Fruit fly (Drosophila melanogaster) whole organism, embryonic: ENCODE results near the gene lbl.
A peak's percentile ranks its signal among the peaks of the same experiment; 100 is the strongest.

Experiments used
- Ada2b ChIP-seq: fragments of 200-800 bp; sonication (Bioruptor generic); IDR thresholded peaks from 2 replicates; pipeline ENCODE4 v1.3.6; 2022; ENCODE audit warnings: missing biosample characterization, missing genetic modification characterization
- C15 ChIP-seq: fragments of 200-800 bp; sonication (Bioruptor generic); IDR thresholded peaks from 3 replicates; pipeline ENCODE4 v1.3.6; 2022; ENCODE audit warnings: missing biosample characterization, missing genetic modification characterization
- CG11695 ChIP-seq: fragments of 200-800 bp; sonication (Bioruptor generic); IDR thresholded peaks from 3 replicates; pipeline ENCODE4 v1.3.6; 2022; ENCODE audit warnings: missing biosample characterization, missing genetic modification characterization
- CG12155 ChIP-seq: fragments of 200-800 bp; sonication (Bioruptor generic); optimal IDR thresholded peaks from 3 replicates; lab custom pipeline; 2016; ENCODE audit warnings: missing biosample characterization, missing genetic modification characterization
- CG1233 ChIP-seq: fragments of 200-800 bp; sonication (Bioruptor generic); optimal IDR thresholded peaks from 4 replicates; lab custom pipeline; 2018; ENCODE audit warnings: missing biosample characterization, mild to moderate bottlenecking, missing genetic modification characterization
- CG13287 ChIP-seq: fragments of 200-800 bp; sonication (Bioruptor generic); IDR thresholded peaks from 2 replicates; pipeline ENCODE4 v1.3.6; 2022; ENCODE audit warnings: missing biosample characterization, missing genetic modification characterization; ENCODE audit not compliant: partially characterized antibody
- CG13296 ChIP-seq: fragments of 200-800 bp; sonication (Bioruptor generic); optimal IDR thresholded peaks from 3 replicates; lab custom pipeline; 2018; ENCODE audit warnings: missing biosample characterization, mild to moderate bottlenecking, missing genetic modification characterization
- CG13894 ChIP-seq: fragments of 200-800 bp; sonication (Bioruptor generic); optimal IDR thresholded peaks from 3 replicates; lab custom pipeline; 2018; ENCODE audit warnings: missing biosample characterization, mild to moderate bottlenecking, missing genetic modification characterization, moderate library complexity
- CG14050 ChIP-seq: fragments of 200-800 bp; sonication (Bioruptor generic); IDR thresholded peaks from 3 replicates; pipeline ENCODE4 v1.3.6; 2022; ENCODE audit warnings: missing biosample characterization, missing genetic modification characterization
- CG15011 ChIP-seq: fragments of 200-800 bp; sonication (Bioruptor generic); optimal IDR thresholded peaks from 3 replicates; lab custom pipeline; 2018; ENCODE audit warnings: missing biosample characterization, mild to moderate bottlenecking, missing genetic modification characterization
- CG15073 ChIP-seq: fragments of 200-800 bp; sonication (Bioruptor generic); optimal IDR thresholded peaks from 2 replicates; lab custom pipeline; 2016; ENCODE audit warnings: missing biosample characterization, missing genetic modification characterization
- CG17568 ChIP-seq: fragments of 200-800 bp; sonication (Bioruptor generic); optimal IDR thresholded peaks from 2 replicates; lab custom pipeline; 2018; ENCODE audit warnings: missing biosample characterization, mild to moderate bottlenecking, missing genetic modification characterization, moderate library complexity
- CG17612 ChIP-seq: fragments of 200-800 bp; sonication (Bioruptor generic); IDR thresholded peaks from 2 replicates; pipeline ENCODE4 v1.3.6; 2022; ENCODE audit warnings: missing biosample characterization, missing genetic modification characterization
- CG1792 ChIP-seq: fragments of 200-800 bp; sonication (Bioruptor generic); optimal IDR thresholded peaks from 2 replicates; lab custom pipeline; 2016; ENCODE audit warnings: missing biosample characterization, missing genetic modification characterization
- CG3065 ChIP-seq: fragments of 200-800 bp; sonication (Bioruptor generic); optimal IDR thresholded peaks from 2 replicates; lab custom pipeline; 2016; ENCODE audit warnings: missing biosample characterization, missing genetic modification characterization
- CG33213 ChIP-seq: fragments of 200-800 bp; sonication (Bioruptor generic); optimal IDR thresholded peaks from 3 replicates; lab custom pipeline; 2016; ENCODE audit warnings: missing biosample characterization, missing genetic modification characterization
- CG4424 ChIP-seq: fragments of 200-800 bp; sonication (Bioruptor generic); optimal IDR thresholded peaks from 3 replicates; lab custom pipeline; 2016; ENCODE audit warnings: missing biosample characterization, missing genetic modification characterization
- CG7786 ChIP-seq: fragments of 200-800 bp; sonication (Bioruptor generic); optimal IDR thresholded peaks from 2 replicates; lab custom pipeline; 2016; ENCODE audit warnings: missing biosample characterization, missing genetic modification characterization
- CG8089 ChIP-seq: fragments of 200-800 bp; sonication (Bioruptor generic); optimal IDR thresholded peaks from 3 replicates; lab custom pipeline; 2016; ENCODE audit warnings: missing biosample characterization, missing genetic modification characterization
- CG9876 ChIP-seq: fragments of 200-800 bp; sonication (Bioruptor generic); optimal IDR thresholded peaks from 2 replicates; lab custom pipeline; 2016; ENCODE audit warnings: missing biosample characterization, missing genetic modification characterization
- D19A ChIP-seq: fragments of 200-800 bp; optimal IDR thresholded peaks from 3 replicates; lab custom pipeline; 2019; ENCODE audit warnings: missing biosample characterization, mild to moderate bottlenecking, missing genetic modification characterization, moderate library complexity
- Dip2 ChIP-seq: fragments of 200-800 bp; sonication (Bioruptor generic); IDR thresholded peaks from 2 replicates; pipeline ENCODE4 v1.3.6; 2022; ENCODE audit warnings: missing biosample characterization, missing genetic modification characterization
- Ets65A ChIP-seq: fragments of 200-800 bp; sonication (Bioruptor generic); peaks from one replicate; lab custom pipeline; 2016; ENCODE audit warnings: missing biosample characterization, missing genetic modification characterization
- Ets97D ChIP-seq: fragments of 200-800 bp; sonication (Bioruptor generic); optimal IDR thresholded peaks from 3 replicates; lab custom pipeline; 2016; ENCODE audit warnings: missing biosample characterization, missing genetic modification characterization
- Hsf ChIP-seq: fragments of 200-800 bp; sonication (Bioruptor generic); optimal IDR thresholded peaks from 3 replicates; lab custom pipeline; 2016; ENCODE audit warnings: missing biosample characterization, missing genetic modification characterization
- MTF-1 ChIP-seq: fragments of 200-800 bp; sonication (Bioruptor generic); optimal IDR thresholded peaks from 2 replicates; lab custom pipeline; 2018; ENCODE audit warnings: missing biosample characterization, mild to moderate bottlenecking, missing genetic modification characterization, borderline replicate concordance
- Meics ChIP-seq: fragments of 200-800 bp; sonication (Bioruptor generic); optimal IDR thresholded peaks from 2 replicates; lab custom pipeline; 2017; ENCODE audit warnings: missing biosample characterization, mild to moderate bottlenecking, missing genetic modification characterization
- Pdp1 ChIP-seq, 2 experiments: fragments of 200-800 bp; sonication (Bioruptor generic); optimal IDR thresholded peaks; 3 replicates each; lab custom pipeline; 2016; ENCODE audit warnings: missing biosample characterization in 2 of 2, missing genetic modification characterization in 2 of 2, mild to moderate bottlenecking in 1 of 2, moderate library complexity in 1 of 2
- Stat92E ChIP-seq, 3 experiments: fragments of >200 bp in 2 of 3; fragments of 200-800 bp in 1 of 3; sonication (Bioruptor generic) in 1 of 3; optimal IDR thresholded peaks; 2 replicates each; lab custom pipeline; 2017 to 2019; ENCODE audit warnings: missing biosample characterization in 3 of 3, missing genetic modification characterization in 3 of 3, mild to moderate bottlenecking in 1 of 3, moderate library complexity in 1 of 3
- Taf1 ChIP-seq: fragments of 200-800 bp; sonication (Bioruptor generic); IDR thresholded peaks from 2 replicates; pipeline ENCODE4 v1.3.6; 2022; ENCODE audit warnings: missing biosample characterization, missing genetic modification characterization
- ab ChIP-seq: fragments of 200-800 bp; sonication (Bioruptor generic); optimal IDR thresholded peaks from 2 replicates; lab custom pipeline; 2016; ENCODE audit warnings: missing biosample characterization, missing genetic modification characterization
- bowl ChIP-seq: fragments of 200-800 bp; sonication (Bioruptor generic); IDR thresholded peaks from 2 replicates; pipeline ENCODE4 v1.3.6; 2022; ENCODE audit warnings: missing biosample characterization, missing genetic modification characterization
- chn ChIP-seq: fragments of 200-800 bp; sonication (Bioruptor generic); optimal IDR thresholded peaks from 2 replicates; lab custom pipeline; 2016; ENCODE audit warnings: missing biosample characterization, missing genetic modification characterization
- dimm ChIP-seq: fragments of 200-800 bp; sonication (Bioruptor generic); IDR thresholded peaks from 2 replicates; pipeline ENCODE4 v1.3.6; 2022; ENCODE audit warnings: missing biosample characterization, missing genetic modification characterization
- dmrt11E ChIP-seq: fragments of 200-800 bp; sonication (Bioruptor generic); optimal IDR thresholded peaks from 3 replicates; lab custom pipeline; 2018; ENCODE audit warnings: missing biosample characterization, mild to moderate bottlenecking, missing genetic modification characterization, moderate library complexity
- fd102C ChIP-seq: fragments of 200-800 bp; sonication (Bioruptor generic); optimal IDR thresholded peaks from 2 replicates; lab custom pipeline; 2018; ENCODE audit warnings: missing biosample characterization, mild to moderate bottlenecking, missing genetic modification characterization, moderate library complexity
- gem ChIP-seq: fragments of 200-800 bp; sonication (Bioruptor generic); optimal IDR thresholded peaks from 2 replicates; lab custom pipeline; 2019; ENCODE audit warnings: missing biosample characterization, mild to moderate bottlenecking, missing genetic modification characterization, moderate library complexity
- ham ChIP-seq: fragments of 200-800 bp; sonication (Bioruptor generic); IDR thresholded peaks from 2 replicates; pipeline ENCODE4 v1.3.6; 2022; ENCODE audit warnings: missing biosample characterization, missing genetic modification characterization
- luna ChIP-seq: fragments of 200-800 bp; sonication (Bioruptor generic); optimal IDR thresholded peaks from 2 replicates; lab custom pipeline; 2016; ENCODE audit warnings: missing biosample characterization, missing genetic modification characterization
- oc ChIP-seq: fragments of 200-800 bp; sonication (Bioruptor generic); optimal IDR thresholded peaks from 2 replicates; lab custom pipeline; 2018; ENCODE audit warnings: missing biosample characterization, mild to moderate bottlenecking, missing genetic modification characterization, moderate library complexity
- phol ChIP-seq: fragments of 200-800 bp; sonication (Bioruptor generic); optimal IDR thresholded peaks from 3 replicates; lab custom pipeline; 2018; ENCODE audit warnings: missing biosample characterization, mild to moderate bottlenecking, missing genetic modification characterization, moderate library complexity
- ro ChIP-seq: fragments of 200-800 bp; sonication (Bioruptor generic); IDR thresholded peaks from 2 replicates; pipeline ENCODE4 v1.3.6; 2022; ENCODE audit warnings: missing biosample characterization, missing genetic modification characterization
- sc ChIP-seq, 3 experiments: fragments of >200 bp in 2 of 3; fragments of 200-800 bp in 1 of 3; sonication (Bioruptor generic) in 1 of 3; optimal IDR thresholded peaks; 2 replicates in 2 of 3; 3 replicates in 1 of 3; lab custom pipeline; 2017; ENCODE audit warnings: mild to moderate bottlenecking in 1 of 3, missing biosample characterization in 1 of 3, missing genetic modification characterization in 1 of 3, missing genetic modification reagents in 1 of 3
- tgo ChIP-seq: fragments of 200-800 bp; sonication (Bioruptor generic); IDR thresholded peaks from 3 replicates; pipeline ENCODE4 v1.3.6; 2022; ENCODE audit warnings: missing biosample characterization, missing genetic modification characterization
- tio ChIP-seq: fragments of 200-800 bp; sonication (Bioruptor generic); optimal IDR thresholded peaks from 2 replicates; lab custom pipeline; 2017; ENCODE audit warnings: missing biosample characterization, missing genetic modification characterization, inconsistent platforms
- wdn ChIP-seq: fragments of 200-800 bp; sonication (Bioruptor generic); IDR thresholded peaks from 2 replicates; pipeline ENCODE4 v1.3.6; 2022; ENCODE audit warnings: missing biosample characterization, missing genetic modification characterization
- wek ChIP-seq: fragments of 200-800 bp; sonication (Bioruptor generic); optimal IDR thresholded peaks from 3 replicates; lab custom pipeline; 2018; ENCODE audit warnings: missing biosample characterization, mild to moderate bottlenecking, missing genetic modification characterization, moderate library complexity
- wor ChIP-seq: fragments of 200-800 bp; sonication (Bioruptor generic); IDR thresholded peaks from 2 replicates; pipeline ENCODE4 v1.3.6; 2022; ENCODE audit warnings: missing biosample characterization, missing genetic modification characterization
- zf30C ChIP-seq: fragments of 200-800 bp; sonication (Bioruptor generic); optimal IDR thresholded peaks from 3 replicates; lab custom pipeline; 2018; ENCODE audit warnings: missing biosample characterization, mild to moderate bottlenecking, missing genetic modification characterization

lbl gene

DNA sequence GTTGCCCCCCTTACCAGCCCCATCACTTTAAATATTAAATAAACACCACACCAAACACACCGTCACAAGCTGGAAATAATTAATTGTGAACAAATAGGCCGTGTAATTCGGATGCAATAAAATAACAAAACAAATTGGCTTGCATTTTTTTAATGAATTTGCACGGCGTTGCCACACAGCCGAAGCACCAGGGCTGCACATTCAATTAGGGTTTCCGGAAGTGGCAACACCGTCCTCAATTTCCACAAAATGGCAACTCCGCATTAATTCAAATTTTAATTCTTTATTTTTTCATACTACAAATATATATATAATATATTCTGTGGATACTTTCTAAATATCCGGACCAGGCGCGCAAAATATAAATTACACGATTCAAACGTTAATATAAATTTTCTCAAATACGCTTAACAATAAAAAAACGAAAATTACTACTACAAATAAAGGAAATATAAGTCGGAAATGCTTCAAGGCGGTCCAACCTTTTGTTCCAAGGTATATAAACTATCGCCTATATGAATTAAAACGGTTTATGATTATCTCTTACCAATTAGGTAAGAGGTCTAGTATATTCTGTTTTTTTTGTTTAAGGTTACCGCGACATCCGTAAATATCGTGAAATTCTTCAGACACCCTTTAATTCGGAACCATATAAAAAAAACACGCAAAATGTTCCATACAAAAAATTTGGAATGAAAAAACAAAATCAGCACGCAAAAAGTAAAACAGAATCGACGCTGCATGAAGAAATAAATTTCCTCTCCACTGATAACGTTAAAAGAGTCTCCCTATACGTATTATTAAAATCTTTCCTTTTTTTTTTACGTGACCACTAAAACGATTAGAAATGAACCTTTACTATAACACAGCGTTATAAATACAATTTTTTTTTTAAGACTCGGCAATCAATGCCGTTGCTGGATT is 60.3 kb downstream of the lbl start (continued):
- TF ChIP-seq tgo (GFP tag; lab: Robert Waterston, UW): no peak
- TF ChIP-seq ham (GFP tag; lab: Robert Waterston, UW): no peak
- TF ChIP-seq dmrt11E: no peak
- peak; percentile 88 for TF ChIP-seq phol (tag; lab: Kevin White, UChicago)
- no peak for TF ChIP-seq gem (tag; lab: Kevin White, UChicago)
- no peak for TF ChIP-seq CG33213 (GFP tag; lab: Kevin White, UChicago)
- TF ChIP-seq CG17612 (GFP tag; lab: Robert Waterston, UW): no peak
- no peak for TF ChIP-seq CG9876 (GFP tag; lab: Kevin White, UChicago)
- TF ChIP-seq sc (optimal IDR thresholded peaks at IDR 0.05; lab: Kevin White, UChicago): no peak
- TF ChIP-seq sc (GFP tag; optimal IDR thresholded peaks at IDR 0.05; lab: Kevin White, UChicago): no peak
- TF ChIP-seq D19A (tag; lab: Kevin White, UChicago): no peak
- no peak for TF ChIP-seq CG17568 (GFP tag; lab: Kevin White, UChicago)
- peak; percentile 48 for TF ChIP-seq CG1233 (GFP tag; lab: Kevin White, UChicago)
- TF ChIP-seq wek (GFP tag; lab: Kevin White, UChicago): no peak
- peak; percentile 73 for TF ChIP-seq CG13296
- no peak for TF ChIP-seq CG15073 (GFP tag; lab: Kevin White, UChicago)
- TF ChIP-seq Dip2: no peak
- no peak for TF ChIP-seq fd102C (GFP tag; lab: Kevin White, UChicago)
- TF ChIP-seq CG8089 (GFP tag; lab: Kevin White, UChicago): no peak
- peak; percentile 1 for TF ChIP-seq MTF-1 (GFP tag; lab: Kevin White, UChicago)
- TF ChIP-seq chn (GFP tag; lab: Kevin White, UChicago): no peak
- no peak for TF ChIP-seq Taf1
- TF ChIP-seq CG15011 (GFP tag; lab: Kevin White, UChicago): no peak
- TF ChIP-seq CG1792: no peak
- no peak for TF ChIP-seq Hsf (GFP tag; lab: Kevin White, UChicago)
- TF ChIP-seq oc: no peak
- TF ChIP-seq ab (GFP tag; lab: Kevin White, UChicago): no peak
- peak; percentile 79 for TF ChIP-seq Ets97D (GFP tag; lab: Kevin White, UChicago)
- TF ChIP-seq zf30C (GFP tag; lab: Kevin White, UChicago): peak; percentile 12
- TF ChIP-seq Stat92E (GFP tag; optimal IDR thresholded peaks at IDR 0.05; lab: Kevin White, UChicago): no peak
- TF ChIP-seq CG4424 (GFP tag; lab: Kevin White, UChicago): no peak
- no peak for TF ChIP-seq luna (GFP tag; lab: Kevin White, UChicago)
- TF ChIP-seq CG12155 (GFP tag; lab: Kevin White, UChicago): no peak
- TF ChIP-seq wdn (GFP tag; lab: Robert Waterston, UW): 0 out of 2 replicates have a peak, but pooled peaks have one; percentile 29
- no peak for TF ChIP-seq CG14050
- TF ChIP-seq wor (GFP tag; lab: Robert Waterston, UW): no peak
- peak; percentile 95 for TF ChIP-seq Ets65A (GFP tag; lab: Kevin White, UChicago)
- TF ChIP-seq Meics (GFP tag; lab: Kevin White, UChicago): peak; percentile 67
- TF ChIP-seq Pdp1 (GFP tag; optimal IDR thresholded peaks at IDR 0.05; lab: Kevin White, UChicago): peak in 1 of 2 experiments; percentile 18
- no peak for TF ChIP-seq Ada2b
- no peak for TF ChIP-seq bowl (GFP tag; lab: Robert Waterston, UW)
- no peak for TF ChIP-seq CG7786 (GFP tag; lab: Kevin White, UChicago)
- TF ChIP-seq C15 (GFP tag; lab: Robert Waterston, UW): no peak
- no peak for TF ChIP-seq ro (GFP tag; lab: Robert Waterston, UW)
- peak; percentile 42; the same call in 1 of the 2 replicates for TF ChIP-seq CG13287
- TF ChIP-seq CG13894 (tag; lab: Kevin White, UChicago): no peak
- TF ChIP-seq CG3065 (GFP tag; lab: Kevin White, UChicago): no peak
- TF ChIP-seq CG11695 (GFP tag; lab: Robert Waterston, UW): peak; percentile 9; the same call in 1 of the 3 replicates
- no peak for TF ChIP-seq tio (GFP tag; lab: Kevin White, UChicago)
- TF ChIP-seq dimm (GFP tag; lab: Robert Waterston, UW): no peak
